Worm (Caenorhabditis elegans) whole organism, midembryonic: ENCODE measurements around the gene K08C7.1.

Experiments used
- T22C8.4 ChIP-seq: fragments of 200-800 bp; sonication (Bioruptor generic); IDR thresholded peaks from 2 replicates; pipeline ENCODE4 v1.3.6; 2022; ENCODE audit warnings: missing genetic modification characterization, missing compliant biosample characterization
- cog-1 ChIP-seq: sonication (generic microtip); optimal IDR thresholded peaks from 2 replicates; lab custom pipeline; 2016; ENCODE audit warnings: missing genetic modification characterization, missing compliant biosample characterization
- flt-1 ChIP-seq: fragments of 200-800 bp; sonication (Bioruptor generic); IDR thresholded peaks from 2 replicates; pipeline ENCODE4 v1.3.6; 2022; ENCODE audit warnings: missing genetic modification characterization, missing compliant biosample characterization
- klf-2 ChIP-seq: fragments of 200-800 bp; sonication (Bioruptor generic); conservative IDR thresholded peaks from 2 replicates; pipeline ENCODE4 v1.3.6; 2022; ENCODE audit warnings: missing genetic modification reagents, missing genetic modification characterization, missing compliant biosample characterization
- med-1 ChIP-seq: sonication (generic microtip); optimal IDR thresholded peaks from 2 replicates; lab custom pipeline; 2017; ENCODE audit warnings: missing genetic modification characterization, mild to moderate bottlenecking, missing compliant biosample characterization, antibody characterized with exemption, missing genetic modification reagents; ENCODE audit not compliant: insufficient read depth
- ref-1 ChIP-seq: fragments of 200-800 bp; sonication (Bioruptor generic); conservative IDR thresholded peaks from 2 replicates; pipeline ENCODE4 v1.3.6; 2022; ENCODE audit warnings: missing genetic modification reagents, missing genetic modification characterization, missing compliant biosample characterization
- tab-1 ChIP-seq: fragments of 200-800 bp; sonication (Bioruptor generic); IDR thresholded peaks from 2 replicates; pipeline ENCODE4 v1.3.6; 2022; ENCODE audit warnings: missing genetic modification characterization, missing compliant biosample characterization
- ztf-23 ChIP-seq: fragments of 200-800 bp; sonication (Bioruptor generic); IDR thresholded peaks from 2 replicates; pipeline ENCODE4 v1.3.6; 2022; ENCODE audit warnings: missing genetic modification reagents, missing genetic modification characterization, missing compliant biosample characterization
- ztf-29 ChIP-seq: fragments of 200-800 bp; sonication (Bioruptor generic); IDR thresholded peaks from 2 replicates; pipeline ENCODE4 v1.3.6; 2022; ENCODE audit warnings: missing genetic modification reagents, missing genetic modification characterization, missing compliant biosample characterization

The K08C7.1 gene

DNA sequence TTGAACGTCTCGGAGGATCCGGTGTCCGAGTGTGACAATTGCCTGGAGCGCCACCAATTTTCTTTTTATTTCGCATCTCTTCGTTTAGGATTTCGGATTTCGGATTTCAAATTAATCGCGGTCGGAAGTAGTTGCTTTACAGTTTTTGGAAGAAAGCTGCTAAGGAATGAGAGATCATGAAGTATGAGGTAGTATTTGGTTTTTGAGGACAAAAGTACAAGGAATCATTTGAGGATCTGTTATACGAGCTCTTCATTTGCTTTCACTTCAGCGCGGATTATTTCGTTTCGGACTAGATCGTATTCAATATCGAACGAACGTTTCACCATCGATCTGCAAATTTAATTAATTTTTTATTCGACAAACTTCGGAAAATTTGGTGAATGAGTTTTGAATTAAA lies 43.0 kb downstream of the K08C7.1 start, which contains the start of gene R102.11:
R102.11 (minus strand) TSS at position 101 of the 400 bp plus-strand sequence.
- no peak for TF ChIP-seq med-1 (GFP tag; lab: Kevin White, UChicago)
- no peak for TF ChIP-seq tab-1 (GFP tag; lab: Robert Waterston, UW)
- no peak for TF ChIP-seq ztf-23 (GFP tag; lab: Robert Waterston, UW)
- no peak for TF ChIP-seq ztf-29
- no peak for TF ChIP-seq klf-2 (GFP tag; lab: Robert Waterston, UW)
- no peak for TF ChIP-seq flt-1 (GFP tag; lab: Robert Waterston, UW)
- TF ChIP-seq T22C8.4 (GFP tag; lab: Robert Waterston, UW), result no peak
- no peak for TF ChIP-seq cog-1 (tag; lab: Kevin White, UChicago)
- TF ChIP-seq ref-1 (GFP tag; lab: Robert Waterston, UW), result no peak

DNA sequence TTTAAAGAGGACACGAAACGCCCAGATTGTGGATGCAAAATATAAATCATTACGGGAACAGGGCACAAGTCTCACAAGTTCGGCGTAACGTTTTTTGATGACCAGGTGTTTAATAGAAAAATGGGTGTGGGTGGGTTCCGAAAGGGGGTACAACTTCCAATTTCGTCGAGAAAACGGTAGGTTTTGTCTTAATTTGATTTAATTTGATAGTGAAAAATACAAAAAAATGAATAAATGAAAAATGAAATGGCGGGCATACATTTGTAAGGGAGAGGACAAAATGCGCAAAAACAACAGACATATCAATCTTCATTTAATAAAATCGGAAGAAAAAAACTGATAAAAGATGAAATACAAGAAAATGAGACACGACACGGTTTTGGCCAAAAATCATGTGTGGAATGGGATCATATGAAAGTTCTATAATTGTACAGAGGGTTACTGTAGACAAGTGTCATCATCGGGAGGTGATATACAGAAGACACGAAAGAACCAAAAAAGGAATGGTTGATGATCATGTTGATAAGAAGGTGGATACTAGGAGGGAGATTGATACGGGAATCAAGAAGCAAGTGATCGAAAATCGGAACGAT lies 45.4 kb downstream of the K08C7.1 start:
- no peak for TF ChIP-seq ztf-29
- TF ChIP-seq klf-2 (GFP tag; lab: Robert Waterston, UW), result no peak
- TF ChIP-seq flt-1 (GFP tag; lab: Robert Waterston, UW), result no peak
- TF ChIP-seq ref-1 (GFP tag; lab: Robert Waterston, UW), result no peak
- TF ChIP-seq med-1 (GFP tag; lab: Kevin White, UChicago), result no peak
- no peak for TF ChIP-seq ztf-23 (GFP tag; lab: Robert Waterston, UW)
- TF ChIP-seq cog-1 (tag; lab: Kevin White, UChicago), result no peak
- no peak for TF ChIP-seq tab-1 (GFP tag; lab: Robert Waterston, UW)
- TF ChIP-seq T22C8.4 (GFP tag; lab: Robert Waterston, UW), result no peak

ce11 chrIV:10705176-10705575 lies 48.6 kb downstream of the K08C7.1 start, which contains the start of gene R102.10:
TSS of gene R102.10 (plus strand) at chrIV:10705476.
- no peak for TF ChIP-seq klf-2 (GFP tag; lab: Robert Waterston, UW)
- no peak for TF ChIP-seq med-1 (GFP tag; lab: Kevin White, UChicago)
- no peak for TF ChIP-seq ztf-23 (GFP tag; lab: Robert Waterston, UW)
- no peak for TF ChIP-seq tab-1 (GFP tag; lab: Robert Waterston, UW)
- TF ChIP-seq ref-1 (GFP tag; lab: Robert Waterston, UW), result no peak
- no peak for TF ChIP-seq flt-1 (GFP tag; lab: Robert Waterston, UW)
- TF ChIP-seq T22C8.4 (GFP tag; lab: Robert Waterston, UW), result no peak
- no peak for TF ChIP-seq ztf-29
- TF ChIP-seq cog-1 (tag; lab: Kevin White, UChicago), result no peak

DNA sequence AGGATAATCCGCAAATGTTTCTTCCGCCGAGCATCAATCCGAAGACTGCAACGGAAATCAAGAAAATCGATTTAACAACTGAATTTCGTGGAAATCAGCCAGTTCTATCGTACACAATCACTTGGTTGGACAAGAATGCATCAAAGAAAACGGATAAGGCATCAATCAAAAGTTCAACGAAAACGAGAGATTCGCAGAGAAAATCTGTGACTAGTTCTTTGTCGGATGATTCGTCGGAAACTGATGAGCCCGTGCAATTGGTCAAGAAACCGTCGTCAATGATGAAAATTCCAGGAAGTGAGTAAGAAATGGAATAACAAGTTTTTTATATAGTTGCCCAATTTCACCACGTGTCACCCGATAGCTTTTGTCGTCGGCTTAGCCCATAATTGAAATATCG lies 49.5 kb downstream of the K08C7.1 start, which contains the start of gene R102.6:
R102.6 (minus strand) TSS at position 101 of the 400 bp plus-strand sequence.
- TF ChIP-seq cog-1 (tag; lab: Kevin White, UChicago) (no peak), flt-1 (GFP tag; lab: Robert Waterston, UW) (no peak), med-1 (GFP tag; lab: Kevin White, UChicago) (no peak), ztf-29 (no peak), ztf-23 (GFP tag; lab: Robert Waterston, UW) (no peak), klf-2 (GFP tag; lab: Robert Waterston, UW) (no peak), tab-1 (GFP tag; lab: Robert Waterston, UW) (no peak), ref-1 (GFP tag; lab: Robert Waterston, UW) (no peak), T22C8.4 (GFP tag; lab: Robert Waterston, UW) (no peak)
